Worm (Caenorhabditis elegans) whole organism, late embryonic: ENCODE data around the gene hyl-2.

Source experiments
- C08G9.2 ChIP-seq: sonication (generic microtip); optimal IDR thresholded peaks from 2 replicates; lab custom pipeline; 2016; ENCODE audit warnings: mild to moderate bottlenecking, missing genetic modification characterization, moderate library complexity, missing compliant biosample characterization
- ama-1 ChIP-seq: fragments of 150-350 bp; optimal IDR thresholded peaks from 2 replicates; lab custom pipeline; 2014
- ceh-19 ChIP-seq: fragments of 200-800 bp; sonication (Bioruptor generic); optimal IDR thresholded peaks from 2 replicates; lab custom pipeline; 2018; ENCODE audit warnings: mild to moderate bottlenecking, missing genetic modification characterization, missing compliant biosample characterization
- ceh-30 ChIP-seq: fragments of 150-350 bp; optimal IDR thresholded peaks from 2 replicates; lab custom pipeline; 2014; ENCODE audit warnings: missing biosample characterization, missing genetic modification characterization
- ceh-34 ChIP-seq: sonication (generic microtip); optimal IDR thresholded peaks from 2 replicates; lab custom pipeline; 2016; ENCODE audit warnings: mild to moderate bottlenecking, missing genetic modification characterization, missing compliant biosample characterization
- elt-2 ChIP-seq: sonication (generic microtip); optimal IDR thresholded peaks from 2 replicates; lab custom pipeline; 2016; ENCODE audit warnings: missing genetic modification reagents, missing genetic modification characterization, missing compliant biosample characterization
- ets-4 ChIP-seq: sonication (generic microtip); optimal IDR thresholded peaks from 2 replicates; lab custom pipeline; 2016; ENCODE audit warnings: missing genetic modification characterization, missing compliant biosample characterization
- fax-1 ChIP-seq: sonication (generic microtip); optimal IDR thresholded peaks from 2 replicates; lab custom pipeline; 2016; ENCODE audit warnings: missing genotype, missing genetic modification characterization, missing compliant biosample characterization
- fkh-10 ChIP-seq: fragments of 150-350 bp; optimal IDR thresholded peaks from 2 replicates; lab custom pipeline; 2014; ENCODE audit warnings: missing biosample characterization, missing genetic modification reagents, missing genetic modification characterization
- pha-4 ChIP-seq: fragments of 150-350 bp; optimal IDR thresholded peaks from 2 replicates; lab custom pipeline; 2018; ENCODE audit warnings: missing biosample characterization, missing genetic modification reagents, missing genetic modification characterization
- pqm-1 ChIP-seq: sonication (generic microtip); optimal IDR thresholded peaks from 2 replicates; lab custom pipeline; 2016; ENCODE audit warnings: missing genetic modification characterization, missing compliant biosample characterization
- pros-1 ChIP-seq: fragments of 150-350 bp; optimal IDR thresholded peaks from 2 replicates; lab custom pipeline; 2014; ENCODE audit warnings: missing biosample characterization, missing genetic modification reagents, missing genetic modification characterization
- tbx-2 ChIP-seq: sonication (generic microtip); optimal IDR thresholded peaks from 2 replicates; lab custom pipeline; 2016; ENCODE audit warnings: missing genetic modification characterization, missing compliant biosample characterization
- unc-86 ChIP-seq: sonication (generic microtip); optimal IDR thresholded peaks from 2 replicates; lab custom pipeline; 2016; ENCODE audit warnings: missing genetic modification characterization, missing compliant biosample characterization

ce11 chrX:4649097-4649496 is 50.2 kb downstream of the hyl-2 start, which contains the start of gene ent-5:
- TF ChIP-seq C08G9.2 (tag; lab: Kevin White, UChicago), result no peak
- no peak for TF ChIP-seq fkh-10 (GFP tag; lab: Kevin White, UChicago)
- TF ChIP-seq ceh-19 (GFP tag; lab: Kevin White, UChicago), result no peak
- no peak for TF ChIP-seq pqm-1 (tag; lab: Kevin White, UChicago)
- no peak for TF ChIP-seq elt-2 (tag; lab: Kevin White, UChicago)
- no peak for TF ChIP-seq fax-1 (tag; lab: Kevin White, UChicago)
- no peak for TF ChIP-seq unc-86 (tag; lab: Kevin White, UChicago)
- TF ChIP-seq pros-1, result no peak
- no peak for TF ChIP-seq ama-1
- TF ChIP-seq pha-4 (tag; lab: Kevin White, UChicago), result no peak
- TF ChIP-seq ceh-34 (tag; lab: Kevin White, UChicago), result no peak
- TF ChIP-seq tbx-2, result no peak
- no peak for TF ChIP-seq ets-4 (tag; lab: Kevin White, UChicago)
- no peak for TF ChIP-seq ceh-30 (tag; lab: Kevin White, UChicago)
